Worm (Caenorhabditis elegans): ENCODE measurements around the gene mma-1.

mma-1 gene

ce11 chrV:12583421-12583820 lies 12.7 kb downstream of the mma-1 start:
- TF ChIP-seq nhr-25 (tag; optimal IDR thresholded peaks at IDR 0.05) (no peak), egl-5 (tag; optimal IDR thresholded peaks at IDR 0.05) (peak; percentile 23)

- TF ChIP-seq lsy-12 (tag; optimal IDR thresholded peaks at IDR 0.05) (no peak), nhr-28 (tag; optimal IDR thresholded peaks at IDR 0.05) (no peak), egl-27 (tag; optimal IDR thresholded peaks at IDR 0.05) (no peak), lin-15B (tag; optimal IDR thresholded peaks at IDR 0.05) (no peak), lin-39 (tag; optimal IDR thresholded peaks at IDR 0.05) (no peak), nhr-76 (tag; optimal IDR thresholded peaks at IDR 0.05) (no peak)
These were observed 16.8 kb downstream of the mma-1 start, which contains the start of gene E02A10.3 for ce11 chrV:12579299-12579698. TSS of gene E02A10.3 (plus strand) at chrV:12579599.

- TF ChIP-seq mml-1 (tag; optimal IDR thresholded peaks at IDR 0.05) (no peak), ztf-11 (tag; optimal IDR thresholded peaks at IDR 0.05) (no peak), ceh-9 (tag; optimal IDR thresholded peaks at IDR 0.05) (no peak)
These were observed 19.6 kb downstream of the mma-1 start, which contains the start of gene grl-23 for ce11 chrV:12576495-12576947. TSS of gene grl-23 (minus strand) at chrV:12576897.

- TF ChIP-seq aly-2 (tag; optimal IDR thresholded peaks at IDR 0.05) (no peak), ama-1 (optimal IDR thresholded peaks at IDR 0.05) (no peak), nhr-67 (tag; optimal IDR thresholded peaks at IDR 0.05) (no peak)
These were observed 20.2 kb downstream of the mma-1 start for ce11 chrV:12575846-12576245.

- no peak for TF ChIP-seq skn-1 (tag; optimal IDR thresholded peaks at IDR 0.05)
- TF ChIP-seq egl-27 (tag; optimal IDR thresholded peaks at IDR 0.05): no peak
- TF ChIP-seq zag-1 (tag; optimal IDR thresholded peaks at IDR 0.05): no peak
- TF ChIP-seq fos-1 (tag; optimal IDR thresholded peaks at IDR 0.05): no peak
- no peak for TF ChIP-seq ama-1 (optimal IDR thresholded peaks at IDR 0.05)
- no peak for TF ChIP-seq ztf-4 (tag; optimal IDR thresholded peaks at IDR 0.05)
- TF ChIP-seq nhr-76 (tag; optimal IDR thresholded peaks at IDR 0.05): no peak
- no peak for TF ChIP-seq nhr-12 (tag; optimal IDR thresholded peaks at IDR 0.05)
- no peak for TF ChIP-seq fkh-2 (tag; optimal IDR thresholded peaks at IDR 0.05)
- TF ChIP-seq nhr-25 (tag; optimal IDR thresholded peaks at IDR 0.05): no peak
- no peak for TF ChIP-seq ZK546.5 (tag; optimal IDR thresholded peaks at IDR 0.05)
- no peak for TF ChIP-seq daf-12 (tag; optimal IDR thresholded peaks at IDR 0.05)
- TF ChIP-seq pqm-1 (tag; optimal IDR thresholded peaks at IDR 0.05): no peak
- TF ChIP-seq nhr-77 (tag; optimal IDR thresholded peaks at IDR 0.05): no peak
- TF ChIP-seq ceh-82 (tag; optimal IDR thresholded peaks at IDR 0.05): no peak
- no peak for TF ChIP-seq nhr-237 (tag; optimal IDR thresholded peaks at IDR 0.05)
- TF ChIP-seq nhr-43 (tag; optimal IDR thresholded peaks at IDR 0.05; ENCODE audit: poor library complexity, severe bottlenecking): no peak
- TF ChIP-seq lsy-12 (tag; optimal IDR thresholded peaks at IDR 0.05): no peak
- no peak for TF ChIP-seq eor-1 (tag; optimal IDR thresholded peaks at IDR 0.05)
- no peak for TF ChIP-seq nhr-67 (tag; optimal IDR thresholded peaks at IDR 0.05)
These were observed 25.8 kb downstream of the mma-1 start for ce11 chrV:12570271-12570670.

ce11 chrV:12567850-12568249 lies 28.2 kb downstream of the mma-1 start, which contains the start of gene E02A10.4:
TSS of gene E02A10.4 (minus strand) at chrV:12567950.
- TF ChIP-seq snpc-4 (tag; optimal IDR thresholded peaks at IDR 0.05) (no peak), aly-2 (tag; optimal IDR thresholded peaks at IDR 0.05) (no peak), nhr-11 (tag; optimal IDR thresholded peaks at IDR 0.05) (no peak), unc-39 (tag; optimal IDR thresholded peaks at IDR 0.05) (no peak)

- TF ChIP-seq unc-39 (tag; optimal IDR thresholded peaks at IDR 0.05) (no peak), unc-62 (GFP tag; optimal IDR thresholded peaks at IDR 0.05) (no peak), ceh-16 (tag; optimal IDR thresholded peaks at IDR 0.05) (no peak)
These were observed 28.8 kb downstream of the mma-1 start for ce11 chrV:12567312-12567711.

Data from whole organism, L3 larva.